Fruit fly (Drosophila melanogaster): ENCODE measurements around the gene Ddrgk1.

DNA sequence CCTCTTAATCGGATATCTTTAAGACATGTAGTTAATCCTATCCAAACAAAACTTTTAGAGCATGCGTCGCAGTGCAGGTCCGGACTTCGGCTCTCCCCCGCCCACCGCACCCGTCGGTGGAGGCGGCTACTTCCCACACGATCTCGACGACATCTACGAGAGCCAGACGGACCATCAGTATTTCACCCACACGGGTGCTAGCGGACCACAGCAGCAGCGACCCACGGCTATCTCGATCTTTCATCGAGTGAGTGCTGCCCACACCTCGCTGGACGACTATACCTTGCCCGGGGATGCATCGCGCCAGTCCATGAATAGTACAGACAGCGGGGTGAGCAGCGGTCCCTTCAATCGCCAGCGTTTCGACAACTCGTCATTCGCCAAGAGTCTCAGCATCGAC lies 13.3 kb upstream of the Ddrgk1 start:
- TF ChIP-seq CG3407 (GFP tag; optimal IDR thresholded peaks at IDR 0.05) (no peak), Ada2b (GFP tag; IDR thresholded peaks at IDR 0.05) (no peak), CG4820 (GFP tag; optimal IDR thresholded peaks at IDR 0.05) (no peak), CG7928 (GFP tag; optimal IDR thresholded peaks at IDR 0.05) (no peak), CG10654 (GFP tag; optimal IDR thresholded peaks at IDR 0.05) (no peak), CG8924 (tag; optimal IDR thresholded peaks at IDR 0.05) (no peak), lilli (GFP tag; optimal IDR thresholded peaks at IDR 0.05) (no peak), CG4328 (GFP tag; optimal IDR thresholded peaks at IDR 0.05) (no peak)
